Fruit fly (Drosophila melanogaster) whole organism, embryonic: ENCODE results near the gene Mkk4.
A peak's percentile ranks its signal among the peaks of the same experiment; 100 is the strongest.

Experiments used
- CG10654 ChIP-seq: fragments of 200-800 bp; sonication (Bioruptor generic); optimal IDR thresholded peaks from 2 replicates; lab custom pipeline; 2016; ENCODE audit warnings: missing biosample characterization, missing genetic modification characterization
- CG31224 ChIP-seq: fragments of 200-800 bp; sonication (Bioruptor generic); IDR thresholded peaks from 2 replicates; pipeline ENCODE4 v1.3.6; 2022; ENCODE audit warnings: missing biosample characterization, missing genetic modification characterization
- Lhr ChIP-seq: fragments of 200-800 bp; sonication (Bioruptor generic); optimal IDR thresholded peaks from 3 replicates; lab custom pipeline; 2017; ENCODE audit warnings: mild to moderate bottlenecking, missing biosample characterization, missing genetic modification reagents, missing genetic modification characterization
- Lpt ChIP-seq: fragments of >200 bp; optimal IDR thresholded peaks from 2 replicates; lab custom pipeline; 2018; ENCODE audit warnings: missing biosample characterization, missing genetic modification characterization
- ash1 ChIP-seq: fragments of 200-800 bp; sonication (Bioruptor generic); optimal IDR thresholded peaks from 2 replicates; lab custom pipeline; 2018; ENCODE audit warnings: missing biosample characterization, mild to moderate bottlenecking, missing genetic modification characterization
- chm ChIP-seq: fragments of 200-800 bp; sonication (Bioruptor generic); IDR thresholded peaks from 2 replicates; pipeline ENCODE4 v1.3.6; 2022; ENCODE audit warnings: missing biosample characterization, missing genetic modification characterization
- fd64A ChIP-seq: fragments of 200-800 bp; sonication (Bioruptor generic); optimal IDR thresholded peaks from 3 replicates; lab custom pipeline; 2018; ENCODE audit warnings: missing biosample characterization, mild to moderate bottlenecking, missing genetic modification characterization
- row ChIP-seq: fragments of 200-800 bp; sonication (Bioruptor generic); IDR thresholded peaks from 3 replicates; pipeline ENCODE4 v1.3.6; 2022; ENCODE audit warnings: missing biosample characterization, missing genetic modification characterization

- TF ChIP-seq fd64A (GFP tag; lab: Kevin White, UChicago) (no peak), CG10654 (GFP tag; lab: Kevin White, UChicago) (peak; percentile 73), Lhr (GFP tag; lab: Kevin White, UChicago) (peak; percentile 58), chm (GFP tag; lab: Robert Waterston, UW) (no peak), ash1 (no peak), row (peak; percentile 99), CG31224 (GFP tag; lab: Robert Waterston, UW) (peak; percentile 43), Lpt (GFP tag; lab: Kevin White, UChicago) (no peak)
Measured at dm6 chr3R:8676560-8677000, 26.0 kb upstream of the Mkk4 start, which contains the start of the genes Unc50, CG11755 and CG8043.
